Worm (Caenorhabditis elegans): ENCODE data around the gene T06E8.2.

DNA sequence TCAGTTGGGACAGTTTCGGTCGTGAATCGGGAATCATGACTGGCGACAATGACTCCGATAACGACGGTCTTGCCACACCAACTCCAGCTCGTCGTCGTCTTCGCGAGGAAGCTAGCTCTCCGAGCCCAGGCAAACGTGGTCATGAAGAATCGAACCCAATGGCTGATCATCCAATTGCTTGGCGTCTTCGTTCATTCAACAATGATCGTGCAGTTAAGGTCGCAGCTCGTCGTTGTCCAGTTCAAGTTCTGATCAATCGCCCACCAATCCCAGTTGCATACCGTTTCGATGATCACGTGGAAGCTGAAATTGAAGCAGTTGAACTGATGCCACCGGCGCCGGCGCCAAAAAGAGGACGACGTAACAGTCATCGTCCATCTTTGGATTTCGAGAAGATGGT is 11.0 kb upstream of the T06E8.2 start:
- TF ChIP-seq ces-1 (GFP tag; optimal IDR thresholded peaks at IDR 0.05) (no peak), ztf-4 (tag; optimal IDR thresholded peaks at IDR 0.05) (no peak), nhr-12 (tag; optimal IDR thresholded peaks at IDR 0.05) (no peak), nhr-237 (tag; optimal IDR thresholded peaks at IDR 0.05) (no peak), skn-1 (tag; optimal IDR thresholded peaks at IDR 0.05) (no peak), fkh-10 (GFP tag; optimal IDR thresholded peaks at IDR 0.05) (no peak), mep-1 (tag; optimal IDR thresholded peaks at IDR 0.05) (no peak), snpc-4 (tag; optimal IDR thresholded peaks at IDR 0.05) (no peak), zag-1 (tag; optimal IDR thresholded peaks at IDR 0.05) (no peak), egl-27 (tag; optimal IDR thresholded peaks at IDR 0.05) (no peak), rnt-1 (tag; optimal IDR thresholded peaks at IDR 0.05) (no peak), unc-62 (GFP tag; optimal IDR thresholded peaks at IDR 0.05) (no peak), pax-3 (tag; optimal IDR thresholded peaks at IDR 0.05) (no peak)

Data from whole organism, L1 larva.